Worm (Caenorhabditis elegans) whole organism, early embryonic: ENCODE results near the gene F38C2.7.
"Not testable (repeated sequence)": the region's sequence is repeated elsewhere in the genome, so short reads cannot be mapped to it uniquely, and the experiment has no call there.

Experiments
- B0310.2 ChIP-seq: sonication (generic microtip); optimal IDR thresholded peaks from 2 replicates; lab custom pipeline; 2016; ENCODE audit warnings: mild to moderate bottlenecking, missing genetic modification characterization, missing compliant biosample characterization
- F13C5.2 ChIP-seq: sonication (generic microtip); optimal IDR thresholded peaks from 2 replicates; lab custom pipeline; 2017; ENCODE audit warnings: mild to moderate bottlenecking, missing genetic modification characterization, inconsistent platforms, missing compliant biosample characterization
- aly-1 ChIP-seq: sonication (generic microtip); optimal IDR thresholded peaks from 2 replicates; lab custom pipeline; 2016; ENCODE audit warnings: missing genetic modification characterization, missing compliant biosample characterization
- ama-1 ChIP-seq: fragments of 150-350 bp; optimal IDR thresholded peaks from 2 replicates; lab custom pipeline; 2014
- ceh-13 ChIP-seq: fragments of 200-800 bp; sonication (Bioruptor generic); optimal IDR thresholded peaks from 2 replicates; lab custom pipeline; 2018; ENCODE audit warnings: mild to moderate bottlenecking, missing genetic modification characterization, missing compliant biosample characterization
- ceh-36 ChIP-seq: sonication (generic microtip); optimal IDR thresholded peaks from 2 replicates; lab custom pipeline; 2016; ENCODE audit warnings: missing genetic modification characterization, inconsistent platforms, missing compliant biosample characterization
- ets-7 ChIP-seq: sonication (generic microtip); optimal IDR thresholded peaks from 2 replicates; lab custom pipeline; 2016; ENCODE audit warnings: missing genotype, missing genetic modification characterization, missing compliant biosample characterization
- flt-1 ChIP-seq: fragments of 200-800 bp; sonication (Bioruptor generic); IDR thresholded peaks from 2 replicates; pipeline ENCODE4 v1.3.6; 2022; ENCODE audit warnings: missing genetic modification characterization, missing compliant biosample characterization
- hmbx-1 ChIP-seq: sonication (generic microtip); optimal IDR thresholded peaks from 2 replicates; lab custom pipeline; 2016; ENCODE audit warnings: mild to moderate bottlenecking, missing genetic modification characterization, missing compliant biosample characterization
- hmg-4 ChIP-seq: fragments of 200-800 bp; sonication (Bioruptor generic); optimal IDR thresholded peaks from 2 replicates; lab custom pipeline; 2018; ENCODE audit warnings: mild to moderate bottlenecking, missing genetic modification characterization, missing compliant biosample characterization
- hnd-1 ChIP-seq: sonication (generic microtip); optimal IDR thresholded peaks from 2 replicates; lab custom pipeline; 2016; ENCODE audit warnings: missing genetic modification characterization, missing compliant biosample characterization
- pes-1 ChIP-seq: fragments of 200-800 bp; sonication (Bioruptor generic); IDR thresholded peaks from 2 replicates; pipeline ENCODE4 v1.3.6; 2022; ENCODE audit warnings: missing genetic modification reagents, missing genetic modification characterization, missing compliant biosample characterization
- scrt-1 ChIP-seq: fragments of 200-800 bp; sonication (Bioruptor generic); IDR thresholded peaks from 2 replicates; pipeline ENCODE4 v1.3.6; 2022; ENCODE audit warnings: missing genetic modification characterization, missing compliant biosample characterization
- sea-1 ChIP-seq: fragments of 200-800 bp; sonication (Bioruptor generic); conservative IDR thresholded peaks from 2 replicates; pipeline ENCODE4 v1.3.6; 2022; ENCODE audit warnings: missing genetic modification characterization, missing compliant biosample characterization
- tbx-11 ChIP-seq: fragments of 200-800 bp; sonication (Bioruptor generic); IDR thresholded peaks from 2 replicates; pipeline ENCODE4 v1.3.6; 2022; ENCODE audit warnings: missing genetic modification characterization, missing compliant biosample characterization
- tbx-37 ChIP-seq: fragments of 200-800 bp; sonication (Bioruptor generic); conservative IDR thresholded peaks from 2 replicates; pipeline ENCODE4 v1.3.6; 2022; ENCODE audit warnings: missing genetic modification reagents, missing genetic modification characterization, missing compliant biosample characterization
- tra-4 ChIP-seq: sonication (generic microtip); optimal IDR thresholded peaks from 2 replicates; lab custom pipeline; 2017; ENCODE audit warnings: missing genetic modification characterization, missing compliant biosample characterization

Gene F38C2.7

ce11 chrIV:16277291-16277690, at the start of gene F38C2.7:
F38C2.7 (minus strand) TSS chrIV:16277391.
- TF ChIP-seq pes-1 (GFP tag; lab: Robert Waterston, UW), result no peak
- TF ChIP-seq ceh-13 (GFP tag; lab: Kevin White, UChicago), result no peak
- no peak for TF ChIP-seq ets-7 (tag; lab: Kevin White, UChicago)

- TF ChIP-seq F13C5.2 (tag; lab: Kevin White, UChicago) (no peak), ama-1 (lab: Kevin White, UChicago) (no peak), sea-1 (GFP tag; lab: Robert Waterston, UW) (no peak), aly-1 (tag; lab: Kevin White, UChicago) (no peak), tra-4 (tag; lab: Kevin White, UChicago) (no peak), ceh-13 (GFP tag; lab: Kevin White, UChicago) (no peak), B0310.2 (tag; lab: Kevin White, UChicago) (no peak), hmbx-1 (no peak), scrt-1 (GFP tag; lab: Robert Waterston, UW) (no peak), tbx-11 (GFP tag; lab: Robert Waterston, UW) (no peak), ceh-36 (tag; lab: Kevin White, UChicago) (no peak), tbx-37 (GFP tag; lab: Robert Waterston, UW) (no peak), ets-7 (tag; lab: Kevin White, UChicago) (no peak), flt-1 (no peak)
These were observed 47.4 kb upstream of the F38C2.7 start, which contains the start of gene srz-105 for ce11 chrIV:16324589-16324988. srz-105 (plus strand) TSS chrIV:16324889.

- TF ChIP-seq ama-1 (lab: Kevin White, UChicago) (no peak), ceh-13 (GFP tag; lab: Kevin White, UChicago) (no peak), ets-7 (tag; lab: Kevin White, UChicago) (no peak), F13C5.2 (tag; lab: Kevin White, UChicago) (no peak), hnd-1 (tag; lab: Kevin White, UChicago) (no peak), ceh-36 (tag; lab: Kevin White, UChicago) (no peak), aly-1 (tag; lab: Kevin White, UChicago) (no peak), tra-4 (tag; lab: Kevin White, UChicago) (no peak), sea-1 (GFP tag; lab: Robert Waterston, UW) (no peak), hmg-4 (GFP tag; lab: Kevin White, UChicago) (no peak)
These were observed 46.2 kb upstream of the F38C2.7 start, which contains the start of gene srz-104 for ce11 chrIV:16323373-16323772. srz-104 (plus strand) TSS chrIV:16323673.

ce11 chrIV:16320866-16321265, 43.7 kb upstream of the F38C2.7 start, which contains the start of gene srz-61:
srz-61 (plus strand) TSS chrIV:16321166.
- no peak for TF ChIP-seq tra-4 (tag; lab: Kevin White, UChicago)
- no peak for TF ChIP-seq pes-1 (GFP tag; lab: Robert Waterston, UW)
- no peak for TF ChIP-seq tbx-37 (GFP tag; lab: Robert Waterston, UW)
- TF ChIP-seq tbx-11 (GFP tag; lab: Robert Waterston, UW), result no peak
- no peak for TF ChIP-seq hmbx-1
- TF ChIP-seq hnd-1 (tag; lab: Kevin White, UChicago), result no peak
- TF ChIP-seq flt-1, result no peak
- no peak for TF ChIP-seq F13C5.2 (tag; lab: Kevin White, UChicago)
- TF ChIP-seq ceh-13 (GFP tag; lab: Kevin White, UChicago), result no peak
- TF ChIP-seq ets-7 (tag; lab: Kevin White, UChicago), result no peak
- TF ChIP-seq scrt-1 (GFP tag; lab: Robert Waterston, UW), result no peak
- no peak for TF ChIP-seq hmg-4 (GFP tag; lab: Kevin White, UChicago)

ce11 chrIV:16320410-16320809, 43.2 kb upstream of the F38C2.7 start, which contains the start of gene K03D3.5:
K03D3.5 (minus strand) TSS chrIV:16320510.
- TF ChIP-seq F13C5.2 (tag; lab: Kevin White, UChicago) (no peak), tbx-37 (GFP tag; lab: Robert Waterston, UW) (no peak)

- no peak for TF ChIP-seq tbx-37 (GFP tag; lab: Robert Waterston, UW)
- TF ChIP-seq scrt-1 (GFP tag; lab: Robert Waterston, UW), result no peak
- TF ChIP-seq ceh-36 (tag; lab: Kevin White, UChicago), result no peak
- TF ChIP-seq hmg-4 (GFP tag; lab: Kevin White, UChicago), result no peak
- no peak for TF ChIP-seq pes-1 (GFP tag; lab: Robert Waterston, UW)
- no peak for TF ChIP-seq flt-1
- TF ChIP-seq aly-1 (tag; lab: Kevin White, UChicago), result no peak
- no peak for TF ChIP-seq sea-1 (GFP tag; lab: Robert Waterston, UW)
- TF ChIP-seq F13C5.2 (tag; lab: Kevin White, UChicago), result no peak
- TF ChIP-seq B0310.2 (tag; lab: Kevin White, UChicago), result no peak
- TF ChIP-seq hnd-1 (tag; lab: Kevin White, UChicago), result no peak
- no peak for TF ChIP-seq ceh-13 (GFP tag; lab: Kevin White, UChicago)
- TF ChIP-seq tra-4 (tag; lab: Kevin White, UChicago), result no peak
- no peak for TF ChIP-seq hmbx-1
- TF ChIP-seq ets-7 (tag; lab: Kevin White, UChicago), result no peak
These were observed 32.9 kb upstream of the F38C2.7 start for ce11 chrIV:16310103-16310502.

ce11 chrIV:16307925-16308324, 30.7 kb upstream of the F38C2.7 start, which contains the start of gene rac-2:
rac-2 (plus strand) TSS chrIV:16308225.
- TF ChIP-seq ets-7 (tag; lab: Kevin White, UChicago); flt-1; F13C5.2 (tag; lab: Kevin White, UChicago): not testable (repeated sequence)

- no peak for TF ChIP-seq hnd-1 (tag; lab: Kevin White, UChicago)
- TF ChIP-seq scrt-1 (GFP tag; lab: Robert Waterston, UW), result no peak
- TF ChIP-seq ama-1 (lab: Kevin White, UChicago), result no peak
- TF ChIP-seq pes-1 (GFP tag; lab: Robert Waterston, UW), result no peak
- no peak for TF ChIP-seq B0310.2 (tag; lab: Kevin White, UChicago)
- TF ChIP-seq F13C5.2 (tag; lab: Kevin White, UChicago), result no peak
- no peak for TF ChIP-seq ets-7 (tag; lab: Kevin White, UChicago)
- TF ChIP-seq tra-4 (tag; lab: Kevin White, UChicago), result no peak
- no peak for TF ChIP-seq flt-1
- TF ChIP-seq aly-1 (tag; lab: Kevin White, UChicago), result no peak
- TF ChIP-seq ceh-13 (GFP tag; lab: Kevin White, UChicago), result no peak
- no peak for TF ChIP-seq tbx-11 (GFP tag; lab: Robert Waterston, UW)
- TF ChIP-seq ceh-36 (tag; lab: Kevin White, UChicago), result no peak
- no peak for TF ChIP-seq hmg-4 (GFP tag; lab: Kevin White, UChicago)
- TF ChIP-seq sea-1 (GFP tag; lab: Robert Waterston, UW), result no peak
- no peak for TF ChIP-seq hmbx-1
- TF ChIP-seq tbx-37 (GFP tag; lab: Robert Waterston, UW), result no peak
These were observed 29.7 kb upstream of the F38C2.7 start for ce11 chrIV:16306918-16307317.
